Worm (Caenorhabditis elegans) whole organism, L3 larva: Measurements from ENCODE around the gene grd-12.

ENCODE experiments used
- aly-2 ChIP-seq: fragments of 150-350 bp; optimal IDR thresholded peaks from 2 replicates; lab custom pipeline; 2014; ENCODE audit warnings: missing biosample characterization, missing genetic modification characterization
- jun-1 ChIP-seq: fragments of 150-350 bp; optimal IDR thresholded peaks from 2 replicates; lab custom pipeline; 2014; ENCODE audit warnings: missing biosample characterization, missing genetic modification reagents, missing genetic modification characterization
- lin-15B ChIP-seq: fragments of 150-350 bp; optimal IDR thresholded peaks from 2 replicates; lab custom pipeline; 2014; ENCODE audit warnings: missing biosample characterization, missing genetic modification characterization
- pha-4 ChIP-seq: fragments of 150-350 bp; optimal IDR thresholded peaks from 2 replicates; lab custom pipeline; 2014; ENCODE audit warnings: missing biosample characterization, missing genetic modification reagents, missing genetic modification characterization
- skn-1 ChIP-seq: fragments of 150-350 bp; optimal IDR thresholded peaks from 2 replicates; lab custom pipeline; 2014; ENCODE audit warnings: missing biosample characterization, missing genetic modification characterization
- snpc-4 ChIP-seq: fragments of 150-350 bp; optimal IDR thresholded peaks from 2 replicates; lab custom pipeline; 2014; ENCODE audit warnings: missing biosample characterization, missing genetic modification characterization
- tbx-2 ChIP-seq: sonication (generic microtip); optimal IDR thresholded peaks from 2 replicates; lab custom pipeline; 2016; ENCODE audit warnings: mild to moderate bottlenecking, missing genetic modification characterization, missing compliant biosample characterization
- unc-39 ChIP-seq: sonication (generic microtip); optimal IDR thresholded peaks from 4 replicates; lab custom pipeline; 2017; ENCODE audit warnings: missing biosample characterization, missing genetic modification characterization
- unc-62 ChIP-seq: fragments of 150-350 bp; sonication (generic microtip); optimal IDR thresholded peaks from 4 replicates; lab custom pipeline; 2014; ENCODE audit warnings: missing biosample characterization, missing genetic modification reagents, missing genetic modification characterization
- ztf-4 ChIP-seq: fragments of 150-350 bp; optimal IDR thresholded peaks from 2 replicates; lab custom pipeline; 2014; ENCODE audit warnings: missing biosample characterization, missing genetic modification characterization

DNA sequence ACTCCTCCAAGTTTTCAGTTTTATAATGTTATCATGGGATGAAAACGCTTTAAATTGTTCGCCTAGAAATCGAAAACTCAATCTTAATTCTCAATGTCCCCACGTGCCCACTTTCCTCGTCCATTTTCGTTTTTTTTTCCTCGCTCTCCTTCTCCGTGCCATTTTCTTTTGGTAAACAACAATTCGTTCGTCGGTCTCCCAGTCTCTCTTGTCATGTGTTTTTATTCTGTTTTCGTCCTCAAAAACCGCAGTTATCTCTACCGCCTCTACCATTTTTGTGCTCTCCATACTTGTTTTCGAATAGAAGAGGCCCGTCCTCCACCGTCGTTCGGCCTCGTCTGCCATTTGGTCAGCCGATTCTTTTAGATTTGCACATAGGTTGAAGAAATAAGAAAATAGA lies 29.7 kb upstream of the grd-12 start:
- TF ChIP-seq skn-1 (tag; lab: Kevin White, UChicago) (no peak), pha-4 (peak; percentile 86), tbx-2 (no peak), lin-15B (tag; lab: Kevin White, UChicago) (no peak), ztf-4 (tag; lab: Kevin White, UChicago) (no peak), unc-39 (tag; lab: Kevin White, UChicago) (no peak), aly-2 (tag; lab: Kevin White, UChicago) (no peak), unc-62 (no peak), jun-1 (no peak), snpc-4 (tag; lab: Kevin White, UChicago) (no peak)
